Worm (Caenorhabditis elegans): ENCODE results near the gene ZK180.6.

ZK180.6 gene

ce11 chrIV:4513269-4513819, 11.5 kb downstream of the ZK180.6 start, which contains the start of gene sar-1 (continued):
- TF ChIP-seq mep-1 (tag; optimal IDR thresholded peaks at IDR 0.05) (peak; percentile 95), zip-4 (GFP tag; optimal IDR thresholded peaks at IDR 0.05) (peak; percentile 59), isw-1 (GFP tag; IDR thresholded peaks at IDR 0.05) (peak; percentile 74), fkh-8 (tag; optimal IDR thresholded peaks at IDR 0.05) (peak; percentile 71), ets-5 (GFP tag; IDR thresholded peaks at IDR 0.05) (no peak), nhr-84 (tag; optimal IDR thresholded peaks at IDR 0.05) (no peak), Y116A8C.19 (tag; optimal IDR thresholded peaks at IDR 0.05; ENCODE audit: borderline replicate concordance) (no peak), irx-1 (tag; optimal IDR thresholded peaks at IDR 0.05) (peak; percentile 85), mab-9 (GFP tag; IDR thresholded peaks at IDR 0.05) (no peak; the same call in 1 of the 2 replicates), xbp-1 (tag; optimal IDR thresholded peaks at IDR 0.05) (peak; percentile 93), nhr-47 (tag; optimal IDR thresholded peaks at IDR 0.05) (peak; percentile 94), pqm-1 (tag; optimal IDR thresholded peaks at IDR 0.05) (no peak), nhr-85 (tag) (peak; percentile 85)

ce11 chrIV:4511259-4511890, 13.5 kb downstream of the ZK180.6 start, which contains the start of the genes rfth-1 and ZK180.8:
Gene rfth-1, minus strand, starts transcription at chrIV:4511309.
Gene ZK180.8, minus strand, starts transcription at chrIV:4511724.
- TF ChIP-seq nhr-237 (tag; optimal IDR thresholded peaks at IDR 0.05) (no peak), dpl-1 (GFP tag; optimal IDR thresholded peaks at IDR 0.05) (no peak), swsn-7 (tag; optimal IDR thresholded peaks at IDR 0.05) (no peak), lin-35 (GFP tag; optimal IDR thresholded peaks at IDR 0.05) (peak in 1 of 2 experiments; percentile 46), efl-1 (optimal IDR thresholded peaks at IDR 0.05) (no peak), efl-1 (GFP tag; optimal IDR thresholded peaks at IDR 0.05 in 1 of 2) (peak in 1 of 2 experiments; percentile 53), elt-2 (tag; optimal IDR thresholded peaks at IDR 0.05) (peak; percentile 14), nhr-20 (tag; optimal IDR thresholded peaks at IDR 0.05) (no peak), grh-1 (GFP tag; IDR thresholded peaks at IDR 0.05) (no peak), unc-30 (tag; optimal IDR thresholded peaks at IDR 0.05) (no peak)

- TF ChIP-seq nhr-76 (tag; optimal IDR thresholded peaks at IDR 0.05) (no peak), mep-1 (tag; optimal IDR thresholded peaks at IDR 0.05) (peak; percentile 6), nhr-19 (GFP tag; conservative IDR thresholded peaks at IDR 0.05) (peak; percentile 40), efl-1 (optimal IDR thresholded peaks at IDR 0.05) (peak in 1 of 2 experiments; percentile 5), efl-1 (GFP tag; optimal IDR thresholded peaks at IDR 0.05 in 1 of 2) (no peak), sup-37 (GFP tag; optimal IDR thresholded peaks at IDR 0.05) (no peak), lsy-2 (tag; optimal IDR thresholded peaks at IDR 0.05) (peak in 1 of 2 experiments; percentile 17), rnt-1 (tag; optimal IDR thresholded peaks at IDR 0.05) (peak; percentile 54), lin-14 (GFP tag; optimal IDR thresholded peaks at IDR 0.05) (peak; percentile 79), nhr-71 (tag; optimal IDR thresholded peaks at IDR 0.05) (peak; percentile 67), snu-23 (GFP tag; optimal IDR thresholded peaks at IDR 0.05) (peak; percentile 14)
Observed at ce11 chrIV:4506637-4507036, 18.2 kb downstream of the ZK180.6 start, which contains the start of gene gbb-2. Gene gbb-2, minus strand, starts transcription at chrIV:4506748.

- TF ChIP-seq isw-1 (GFP tag; IDR thresholded peaks at IDR 0.05) (no peak), nhr-76 (tag; optimal IDR thresholded peaks at IDR 0.05) (no peak), skn-1 (tag; optimal IDR thresholded peaks at IDR 0.05) (no peak), lsy-2 (tag; optimal IDR thresholded peaks at IDR 0.05) (no peak), unc-98 (GFP tag; IDR thresholded peaks at IDR 0.05) (no peak), ces-1 (GFP tag; optimal IDR thresholded peaks at IDR 0.05) (peak; percentile 2), egl-27 (tag; optimal IDR thresholded peaks at IDR 0.05) (no peak), nhr-71 (tag; optimal IDR thresholded peaks at IDR 0.05) (peak; percentile 7), hlh-4 (tag; optimal IDR thresholded peaks at IDR 0.05) (no peak), lin-14 (GFP tag; optimal IDR thresholded peaks at IDR 0.05) (peak; percentile 71), Y116A8C.19 (tag; optimal IDR thresholded peaks at IDR 0.05; ENCODE audit: borderline replicate concordance) (no peak), lin-13 (GFP tag; optimal IDR thresholded peaks at IDR 0.05) (no peak), vab-15 (tag; optimal IDR thresholded peaks at IDR 0.05) (no peak), ets-5 (GFP tag; IDR thresholded peaks at IDR 0.05) (no peak), nhr-12 (tag; optimal IDR thresholded peaks at IDR 0.05) (no peak), sup-37 (GFP tag; optimal IDR thresholded peaks at IDR 0.05) (no peak), nhr-85 (tag) (peak; percentile 23), fkh-10 (GFP tag; optimal IDR thresholded peaks at IDR 0.05) (peak; percentile 3), lin-39 (tag; optimal IDR thresholded peaks at IDR 0.05) (no peak), fkh-8 (tag; optimal IDR thresholded peaks at IDR 0.05) (no peak)
Observed at ce11 chrIV:4505078-4505477, 19.8 kb downstream of the ZK180.6 start.

Data from whole organism, L1 larva.